Worm (Caenorhabditis elegans): ENCODE measurements around the gene pmp-1.

The pmp-1 gene

DNA sequence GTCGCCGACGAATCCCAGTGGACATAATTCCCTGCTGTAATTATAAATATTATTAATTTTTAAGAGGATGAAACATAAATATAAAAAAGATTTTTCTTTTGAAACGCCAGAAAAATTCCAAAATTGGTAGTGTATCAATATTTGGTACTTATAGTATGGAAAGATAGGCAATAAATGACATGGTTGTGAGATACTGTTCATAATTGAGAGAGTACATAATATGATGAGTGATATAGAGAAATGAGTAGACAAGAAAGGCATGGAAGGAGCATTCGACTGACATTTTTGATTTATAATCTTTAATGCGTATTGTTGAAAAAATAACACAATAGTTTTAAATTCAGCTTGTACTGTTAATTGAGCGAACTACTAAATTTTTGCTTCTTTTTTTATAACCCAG lies 14.0 kb upstream of the pmp-1 start, which contains the start of gene C44B7.11:
Gene C44B7.11, minus strand, starts transcription at position 34 of the 400 bp plus-strand sequence.
- no peak for TF ChIP-seq nhr-11 (tag; optimal IDR thresholded peaks at IDR 0.05)
- TF ChIP-seq rnt-1 (tag; optimal IDR thresholded peaks at IDR 0.05): no peak
- TF ChIP-seq ref-2 (tag; optimal IDR thresholded peaks at IDR 0.05): no peak
- TF ChIP-seq T23F11.4 (GFP tag; optimal IDR thresholded peaks at IDR 0.05): no peak
- no peak for TF ChIP-seq unc-42 (tag; optimal IDR thresholded peaks at IDR 0.05)
- TF ChIP-seq ceh-6 (GFP tag; optimal IDR thresholded peaks at IDR 0.05): no peak
- TF ChIP-seq fkh-6 (tag; optimal IDR thresholded peaks at IDR 0.05): no peak
- TF ChIP-seq tbx-2 (tag; optimal IDR thresholded peaks at IDR 0.05): no peak
- TF ChIP-seq eyg-1 (tag; optimal IDR thresholded peaks at IDR 0.05): no peak
- no peak for TF ChIP-seq sdc-2 (tag; optimal IDR thresholded peaks at IDR 0.05)
- TF ChIP-seq ama-1 (optimal IDR thresholded peaks at IDR 0.05): no peak
- TF ChIP-seq ets-4 (tag; optimal IDR thresholded peaks at IDR 0.05): no peak
- no peak for TF ChIP-seq odd-2 (tag; optimal IDR thresholded peaks at IDR 0.05)
- TF ChIP-seq dmd-4 (tag; optimal IDR thresholded peaks at IDR 0.05; ENCODE audit: borderline replicate concordance): no peak
- no peak for TF ChIP-seq nfya-1 (tag; optimal IDR thresholded peaks at IDR 0.05)
- no peak for TF ChIP-seq gmeb-2 (tag; optimal IDR thresholded peaks at IDR 0.05)
- no peak for TF ChIP-seq C38D4.7 (GFP tag; optimal IDR thresholded peaks at IDR 0.05)

DNA sequence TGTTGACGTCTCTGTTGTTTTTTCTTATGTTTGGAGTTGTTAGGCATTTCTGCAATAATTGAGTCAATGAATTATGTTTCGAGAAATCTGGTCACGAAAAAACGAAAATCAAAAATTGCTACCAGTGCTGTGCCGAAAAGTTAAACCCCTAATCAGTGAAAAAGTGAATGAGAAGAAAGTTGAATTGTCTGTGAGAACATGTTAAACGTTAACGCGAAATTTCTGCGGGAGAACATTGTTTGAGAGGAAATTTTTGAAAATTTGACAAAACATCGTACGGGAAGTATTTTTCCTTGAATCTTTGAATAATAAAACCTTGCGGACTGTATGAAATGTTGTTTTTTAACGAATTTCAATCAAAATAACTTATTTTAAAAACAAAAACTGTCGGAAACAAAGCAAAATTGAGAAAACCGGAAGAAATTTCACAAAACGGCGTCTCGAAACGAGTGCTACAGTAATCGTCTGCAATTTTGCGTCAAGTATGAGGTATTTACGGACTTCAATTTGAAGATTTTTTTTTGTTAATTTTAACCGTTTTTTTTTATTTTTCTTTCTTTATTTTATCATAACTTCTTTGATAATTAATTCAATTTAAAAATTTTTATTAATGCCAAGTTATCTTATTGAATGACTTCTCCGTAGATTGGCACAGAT lies 10.2 kb upstream of the pmp-1 start, which contains the start of gene adal-1:
Gene adal-1, minus strand, starts transcription at position 51 of the 657 bp plus-strand sequence.
- TF ChIP-seq elt-4 (tag; optimal IDR thresholded peaks at IDR 0.05) (no peak), nhr-232 (tag; optimal IDR thresholded peaks at IDR 0.05) (no peak), lin-11 (tag; optimal IDR thresholded peaks at IDR 0.05) (no peak), lim-6 (tag; optimal IDR thresholded peaks at IDR 0.05) (no peak), pros-1 (tag; optimal IDR thresholded peaks at IDR 0.05) (no peak), ztf-16 (tag; optimal IDR thresholded peaks at IDR 0.05) (no peak), nhr-11 (tag; optimal IDR thresholded peaks at IDR 0.05) (no peak)

DNA sequence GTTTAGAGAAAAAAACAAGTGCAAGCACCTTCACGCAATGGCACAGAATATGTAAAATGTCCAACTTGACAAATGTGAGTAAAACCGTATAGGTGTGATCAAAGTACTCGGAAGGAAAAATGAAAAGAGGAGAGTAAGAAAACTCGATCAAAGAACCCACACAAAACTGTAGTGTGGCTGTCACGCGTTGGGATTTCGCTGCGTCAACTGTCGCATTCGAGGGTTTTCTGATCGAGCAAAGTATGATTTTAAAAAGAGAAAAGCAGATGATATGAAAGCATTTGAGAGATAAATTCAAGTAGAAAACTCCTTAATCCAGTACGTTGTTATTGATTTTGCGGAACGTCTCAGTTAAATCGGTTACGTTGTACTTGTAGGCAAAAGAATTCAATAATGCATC lies 8.3 kb upstream of the pmp-1 start:
- TF ChIP-seq mec-3 (tag; optimal IDR thresholded peaks at IDR 0.05; ENCODE audit: borderline replicate concordance): no peak
- TF ChIP-seq unc-55 (GFP tag; optimal IDR thresholded peaks at IDR 0.05): peak; percentile 26
- no peak for TF ChIP-seq ceh-22 (tag; optimal IDR thresholded peaks at IDR 0.05)
- no peak for TF ChIP-seq tbx-7 (tag; optimal IDR thresholded peaks at IDR 0.05)
- TF ChIP-seq ceh-48 (tag; optimal IDR thresholded peaks at IDR 0.05): no peak
- no peak for TF ChIP-seq npax-4 (tag; optimal IDR thresholded peaks at IDR 0.05)
- TF ChIP-seq nhr-232 (tag; optimal IDR thresholded peaks at IDR 0.05): no peak
- TF ChIP-seq fkh-6 (tag; optimal IDR thresholded peaks at IDR 0.05): no peak

DNA sequence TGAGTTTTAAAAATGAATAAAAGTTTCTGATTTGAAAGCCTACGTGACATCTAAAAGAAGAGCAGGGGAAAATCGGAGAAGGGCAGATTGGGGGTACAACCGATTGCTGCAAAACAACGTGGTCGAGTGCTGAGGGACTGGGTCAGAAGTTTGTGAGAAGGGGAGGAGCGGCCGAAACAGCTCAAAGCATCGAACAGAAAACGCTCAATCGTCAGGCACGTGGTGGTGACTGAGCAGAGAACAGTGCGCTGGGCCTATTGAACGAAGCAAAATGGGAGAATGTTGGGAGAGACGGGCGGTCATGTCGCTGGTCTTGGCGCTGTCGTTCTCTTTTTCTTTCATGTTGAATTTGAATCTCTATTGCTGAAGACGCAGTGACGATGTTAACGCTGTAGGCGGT lies 7.6 kb upstream of the pmp-1 start:
- no peak for TF ChIP-seq pax-1 (tag; optimal IDR thresholded peaks at IDR 0.05)
- no peak for TF ChIP-seq fax-1 (tag; optimal IDR thresholded peaks at IDR 0.05)
- TF ChIP-seq hlh-8 (tag; optimal IDR thresholded peaks at IDR 0.05): no peak
- no peak for TF ChIP-seq pat-9 (tag; optimal IDR thresholded peaks at IDR 0.05)
- peak; percentile 12 for TF ChIP-seq unc-42 (tag; optimal IDR thresholded peaks at IDR 0.05)
- TF ChIP-seq K09A11.1 (tag; optimal IDR thresholded peaks at IDR 0.05; ENCODE audit: insufficient read depth): no peak
- TF ChIP-seq rnt-1 (tag; optimal IDR thresholded peaks at IDR 0.05): no peak
- no peak for TF ChIP-seq npax-4 (tag; optimal IDR thresholded peaks at IDR 0.05)
- TF ChIP-seq nhr-11 (tag; optimal IDR thresholded peaks at IDR 0.05): no peak
- no peak for TF ChIP-seq ztf-16 (tag; optimal IDR thresholded peaks at IDR 0.05)
- TF ChIP-seq hlh-30 (tag; optimal IDR thresholded peaks at IDR 0.05; ENCODE audit: insufficient read depth): no peak
- no peak for TF ChIP-seq C38D4.7 (GFP tag; optimal IDR thresholded peaks at IDR 0.05)
- TF ChIP-seq sox-4 (tag; optimal IDR thresholded peaks at IDR 0.05): no peak
- TF ChIP-seq ceh-19 (GFP tag; optimal IDR thresholded peaks at IDR 0.05): no peak
- TF ChIP-seq dmd-4 (tag; optimal IDR thresholded peaks at IDR 0.05; ENCODE audit: borderline replicate concordance): no peak
- no peak for TF ChIP-seq ceh-48 (tag; optimal IDR thresholded peaks at IDR 0.05)
- no peak for TF ChIP-seq tbx-2 (tag; optimal IDR thresholded peaks at IDR 0.05)
- no peak for TF ChIP-seq che-1 (tag; optimal IDR thresholded peaks at IDR 0.05)
- TF ChIP-seq mec-3 (tag; optimal IDR thresholded peaks at IDR 0.05; ENCODE audit: borderline replicate concordance): no peak
- peak; percentile 47 for TF ChIP-seq ceh-18 (tag; optimal IDR thresholded peaks at IDR 0.05)
- TF ChIP-seq unc-3 (GFP tag; conservative IDR thresholded peaks at IDR 0.05): no peak
- TF ChIP-seq unc-3 (tag; optimal IDR thresholded peaks at IDR 0.05): no peak
- TF ChIP-seq pqm-1 (tag; optimal IDR thresholded peaks at IDR 0.05): peak; percentile 19
- TF ChIP-seq elt-4 (tag; optimal IDR thresholded peaks at IDR 0.05): no peak
- TF ChIP-seq fkh-10 (GFP tag; optimal IDR thresholded peaks at IDR 0.05): no peak
- TF ChIP-seq nfya-1 (tag; optimal IDR thresholded peaks at IDR 0.05): no peak
- no peak for TF ChIP-seq ref-2 (tag; optimal IDR thresholded peaks at IDR 0.05)
